Worm (Caenorhabditis elegans) whole organism, L4/young adult: ENCODE results near the gene grd-14.

Experiments
- W03F9.2 ChIP-seq: fragments of 150-350 bp; optimal IDR thresholded peaks from 2 replicates; lab custom pipeline; 2014; ENCODE audit warnings: missing biosample characterization, missing genetic modification characterization
- dao-5 ChIP-seq: sonication (generic microtip); optimal IDR thresholded peaks from 2 replicates; lab custom pipeline; 2016; ENCODE audit warnings: missing genotype, missing genetic modification characterization, moderate library complexity, missing compliant biosample characterization
- him-1 ChIP-seq: sonication (generic microtip); optimal IDR thresholded peaks from 2 replicates; lab custom pipeline; 2016; ENCODE audit warnings: missing genotype, missing genetic modification reagents, missing genetic modification characterization, missing compliant biosample characterization

DNA sequence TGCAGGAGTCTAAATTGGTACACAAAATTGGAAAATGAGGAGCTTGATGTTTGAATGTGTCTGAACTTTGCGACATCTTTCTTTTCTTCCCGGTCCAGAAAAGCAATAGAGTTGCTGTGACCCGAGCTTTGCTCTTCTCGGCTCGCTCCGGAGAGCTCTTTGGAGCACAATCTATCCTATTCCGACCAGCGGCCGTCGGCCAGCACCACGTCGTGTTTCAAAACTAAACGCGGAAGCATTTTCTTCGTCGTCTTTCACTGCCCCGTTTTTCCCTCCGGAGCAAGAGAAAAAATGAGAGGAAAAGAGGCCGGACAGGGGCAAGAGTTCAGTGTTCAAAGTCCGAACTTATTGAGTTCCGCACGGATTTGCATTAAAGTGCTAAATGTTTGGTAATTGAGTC is 20.8 kb upstream of the grd-14 start:
- TF ChIP-seq dao-5 (tag; lab: Kevin White, UChicago) (no peak), W03F9.2 (tag; lab: Kevin White, UChicago) (no peak), him-1 (no peak)
